Fruit fly (Drosophila melanogaster) whole organism, embryonic: ENCODE data around the gene CG42824.
A peak's percentile ranks its signal among the peaks of the same experiment; 100 is the strongest.

ENCODE experiments used
- Ada2b ChIP-seq: fragments of 200-800 bp; sonication (Bioruptor generic); IDR thresholded peaks from 2 replicates; pipeline ENCODE4 v1.3.6; 2022; ENCODE audit warnings: missing biosample characterization, missing genetic modification characterization
- Bdp1 ChIP-seq: fragments of 200-800 bp; sonication (Bioruptor generic); optimal IDR thresholded peaks from 3 replicates; lab custom pipeline; 2016; ENCODE audit warnings: missing biosample characterization, missing genetic modification characterization
- C15 ChIP-seq: fragments of 200-800 bp; sonication (Bioruptor generic); IDR thresholded peaks from 3 replicates; pipeline ENCODE4 v1.3.6; 2022; ENCODE audit warnings: missing biosample characterization, missing genetic modification characterization
- CG1233 ChIP-seq: fragments of 200-800 bp; sonication (Bioruptor generic); optimal IDR thresholded peaks from 4 replicates; lab custom pipeline; 2018; ENCODE audit warnings: missing biosample characterization, mild to moderate bottlenecking, missing genetic modification characterization
- CG14860 ChIP-seq: fragments of 200-800 bp; sonication (Bioruptor generic); IDR thresholded peaks from 3 replicates; pipeline ENCODE4 v1.3.6; 2022; ENCODE audit warnings: missing biosample characterization, missing genetic modification characterization; ENCODE audit not compliant: partially characterized antibody
- CG1603 ChIP-seq: fragments of 200-800 bp; sonication (Bioruptor generic); optimal IDR thresholded peaks from 2 replicates; lab custom pipeline; 2019; ENCODE audit warnings: missing biosample characterization, mild to moderate bottlenecking, missing genetic modification characterization, moderate library complexity
- CG17912 ChIP-seq: fragments of 200-800 bp; sonication (Bioruptor generic); optimal IDR thresholded peaks from 2 replicates; lab custom pipeline; 2018; ENCODE audit warnings: missing biosample characterization, mild to moderate bottlenecking, missing genetic modification characterization
- CG1832 ChIP-seq: fragments of 200-800 bp; sonication (Bioruptor generic); optimal IDR thresholded peaks from 2 replicates; lab custom pipeline; 2017; ENCODE audit warnings: missing biosample characterization, mild to moderate bottlenecking, missing genetic modification characterization, inconsistent platforms
- CG2116 ChIP-seq: fragments of 200-800 bp; sonication (Bioruptor generic); optimal IDR thresholded peaks from 3 replicates; lab custom pipeline; 2018; ENCODE audit warnings: missing biosample characterization, mild to moderate bottlenecking, missing genetic modification characterization
- CG30020 ChIP-seq: fragments of 200-800 bp; optimal IDR thresholded peaks from 2 replicates; lab custom pipeline; 2019; ENCODE audit warnings: missing biosample characterization, mild to moderate bottlenecking, missing genetic modification characterization, moderate library complexity
- CG4730 ChIP-seq: fragments of 200-800 bp; sonication (Bioruptor generic); IDR thresholded peaks from 2 replicates; pipeline ENCODE4 v1.3.6; 2022; ENCODE audit warnings: missing biosample characterization, missing genetic modification characterization
- CG5180 ChIP-seq: fragments of 200-800 bp; sonication (Bioruptor generic); optimal IDR thresholded peaks from 3 replicates; lab custom pipeline; 2017; ENCODE audit warnings: missing biosample characterization, missing genetic modification characterization, mild to moderate bottlenecking, moderate library complexity, missing genetic modification reagents
- CG5953 ChIP-seq: fragments of 200-800 bp; sonication (Bioruptor generic); IDR thresholded peaks from 2 replicates; pipeline ENCODE4 v1.3.6; 2022; ENCODE audit warnings: missing biosample characterization, missing genetic modification characterization
- CG6272 ChIP-seq: fragments of 200-800 bp; sonication (Bioruptor generic); IDR thresholded peaks from 2 replicates; pipeline ENCODE4 v1.3.6; 2022; ENCODE audit warnings: missing biosample characterization, missing genetic modification characterization
- CG6654 ChIP-seq: fragments of 200-800 bp; sonication (Bioruptor generic); optimal IDR thresholded peaks from 2 replicates; lab custom pipeline; 2017; ENCODE audit warnings: missing biosample characterization, mild to moderate bottlenecking, missing genetic modification characterization
- CG6791 ChIP-seq: fragments of 200-800 bp; sonication (Bioruptor generic); IDR thresholded peaks from 3 replicates; pipeline ENCODE4 v1.3.6; 2022; ENCODE audit warnings: missing biosample characterization, missing genetic modification characterization; ENCODE audit not compliant: partially characterized antibody
- CG7372 ChIP-seq: fragments of 200-800 bp; sonication (Bioruptor generic); IDR thresholded peaks from 2 replicates; pipeline ENCODE4 v1.3.6; 2022; ENCODE audit warnings: missing biosample characterization, missing genetic modification characterization
- CG7839 ChIP-seq: fragments of 200-800 bp; sonication (Bioruptor generic); optimal IDR thresholded peaks from 3 replicates; lab custom pipeline; 2018; ENCODE audit warnings: missing biosample characterization, mild to moderate bottlenecking, missing genetic modification characterization, moderate library complexity
- CG7928 ChIP-seq: fragments of 200-800 bp; sonication (Bioruptor generic); optimal IDR thresholded peaks from 2 replicates; lab custom pipeline; 2017; ENCODE audit warnings: missing biosample characterization, mild to moderate bottlenecking, missing genetic modification characterization
- CHES-1-like ChIP-seq: fragments of 200-800 bp; sonication (Bioruptor generic); optimal IDR thresholded peaks from 2 replicates; lab custom pipeline; 2016; ENCODE audit warnings: missing biosample characterization, missing genetic modification characterization
- CrebB ChIP-seq: fragments of 200-800 bp; sonication (Bioruptor generic); optimal IDR thresholded peaks from 3 replicates; lab custom pipeline; 2018; ENCODE audit warnings: missing biosample characterization, mild to moderate bottlenecking, missing genetic modification characterization
- D ChIP-seq, 2 experiments: fragments of 200-800 bp in 1 of 2; fragments of >200 bp in 1 of 2; sonication (Bioruptor generic) in 1 of 2; optimal IDR thresholded peaks; 2 replicates in 1 of 2; 3 replicates in 1 of 2; lab custom pipeline; 2017; ENCODE audit warnings: mild to moderate bottlenecking in 1 of 2, missing biosample characterization in 1 of 2, missing genetic modification characterization in 1 of 2, missing genetic modification reagents in 1 of 2
- Dfd ChIP-seq, 2 experiments: fragments of >200 bp; optimal IDR thresholded peaks; 2 replicates each; lab custom pipeline; 2017; ENCODE audit warnings: missing biosample characterization in 2 of 2, missing genetic modification characterization in 2 of 2
- Dp ChIP-seq: fragments of 200-800 bp; sonication (Bioruptor generic); optimal IDR thresholded peaks from 2 replicates; lab custom pipeline; 2018; ENCODE audit warnings: missing biosample characterization, mild to moderate bottlenecking, missing genetic modification characterization, moderate library complexity
- Gsc ChIP-seq: fragments of 200-800 bp; sonication (Bioruptor generic); IDR thresholded peaks from 2 replicates; pipeline ENCODE4 v1.3.6; 2022; ENCODE audit warnings: missing biosample characterization, missing genetic modification characterization
- H2.0 ChIP-seq: fragments of 200-800 bp; sonication (Bioruptor generic); IDR thresholded peaks from 2 replicates; pipeline ENCODE4 v1.3.6; 2022; ENCODE audit warnings: missing biosample characterization, missing genetic modification characterization
- Hand ChIP-seq: fragments of 200-800 bp; sonication (Bioruptor generic); optimal IDR thresholded peaks from 2 replicates; lab custom pipeline; 2017; ENCODE audit warnings: mild to moderate bottlenecking, missing biosample characterization, missing genetic modification reagents, missing genetic modification characterization
- Hey ChIP-seq: fragments of 200-800 bp; sonication (Bioruptor generic); optimal IDR thresholded peaks from 3 replicates; lab custom pipeline; 2018; ENCODE audit warnings: missing biosample characterization, mild to moderate bottlenecking, missing genetic modification characterization
- Kr ChIP-seq: fragments of 200-800 bp; sonication (Bioruptor generic); optimal IDR thresholded peaks from 2 replicates; lab custom pipeline; 2017; ENCODE audit warnings: missing biosample characterization, mild to moderate bottlenecking, missing genetic modification characterization
- Mrtf ChIP-seq: fragments of 200-800 bp; sonication (Bioruptor generic); IDR thresholded peaks from 3 replicates; pipeline ENCODE4 v1.3.6; 2022; ENCODE audit warnings: missing biosample characterization, missing genetic modification characterization
- NC2α ChIP-seq: fragments of 200-800 bp; sonication (Bioruptor generic); optimal IDR thresholded peaks from 2 replicates; lab custom pipeline; 2016; ENCODE audit warnings: missing biosample characterization, missing genetic modification characterization
- NK7.1 ChIP-seq: fragments of 200-800 bp; sonication (Bioruptor generic); optimal IDR thresholded peaks from 3 replicates; lab custom pipeline; 2016; ENCODE audit warnings: missing biosample characterization, missing genetic modification characterization
- PHDP ChIP-seq: fragments of 200-800 bp; sonication (Bioruptor generic); optimal IDR thresholded peaks from 3 replicates; lab custom pipeline; 2018; ENCODE audit warnings: missing biosample characterization, mild to moderate bottlenecking, missing genetic modification characterization, moderate library complexity
- Scr ChIP-seq: fragments of 200-800 bp; sonication (Bioruptor generic); IDR thresholded peaks from 2 replicates; pipeline ENCODE4 v1.3.6; 2022; ENCODE audit warnings: missing biosample characterization, missing genetic modification characterization; ENCODE audit not compliant: partially characterized antibody
- Stat92E ChIP-seq, 3 experiments: fragments of >200 bp in 2 of 3; fragments of 200-800 bp in 1 of 3; sonication (Bioruptor generic) in 1 of 3; optimal IDR thresholded peaks; 2 replicates each; lab custom pipeline; 2017 to 2019; ENCODE audit warnings: missing biosample characterization in 3 of 3, missing genetic modification characterization in 3 of 3, mild to moderate bottlenecking in 1 of 3, moderate library complexity in 1 of 3
- ash1 ChIP-seq: fragments of 200-800 bp; sonication (Bioruptor generic); optimal IDR thresholded peaks from 2 replicates; lab custom pipeline; 2018; ENCODE audit warnings: missing biosample characterization, mild to moderate bottlenecking, missing genetic modification characterization
- croc ChIP-seq: fragments of 200-800 bp; sonication (Bioruptor generic); conservative IDR thresholded peaks from 3 replicates; pipeline ENCODE4 v1.3.6; 2022; ENCODE audit warnings: missing biosample characterization, missing genetic modification characterization
- dan ChIP-seq: fragments of 200-800 bp; sonication (Bioruptor generic); IDR thresholded peaks from 2 replicates; pipeline ENCODE4 v1.3.6; 2022; ENCODE audit warnings: missing biosample characterization, missing genetic modification characterization
- en ChIP-seq: fragments of 200-800 bp; sonication (Bioruptor generic); optimal IDR thresholded peaks from 2 replicates; lab custom pipeline; 2016; ENCODE audit warnings: missing biosample characterization, missing genetic modification characterization
- fd96Cb ChIP-seq: fragments of 200-800 bp; sonication (Bioruptor generic); optimal IDR thresholded peaks from 2 replicates; lab custom pipeline; 2018; ENCODE audit warnings: missing biosample characterization, mild to moderate bottlenecking, missing genetic modification characterization, moderate library complexity
- lbe ChIP-seq: fragments of 200-800 bp; sonication (Bioruptor generic); optimal IDR thresholded peaks from 2 replicates; lab custom pipeline; 2016; ENCODE audit warnings: missing biosample characterization, mild to moderate bottlenecking, missing genetic modification characterization
- odd ChIP-seq: fragments of 200-800 bp; sonication (Bioruptor generic); optimal IDR thresholded peaks from 2 replicates; lab custom pipeline; 2017; ENCODE audit warnings: missing biosample characterization, mild to moderate bottlenecking, missing genetic modification characterization
- psq ChIP-seq: fragments of 200-800 bp; sonication (Bioruptor generic); optimal IDR thresholded peaks from 2 replicates; lab custom pipeline; 2017; ENCODE audit warnings: missing biosample characterization, missing genetic modification characterization
- pzg ChIP-seq: fragments of 200-800 bp; sonication (Bioruptor generic); optimal IDR thresholded peaks from 3 replicates; lab custom pipeline; 2018; ENCODE audit warnings: missing biosample characterization, mild to moderate bottlenecking, missing genetic modification characterization, moderate library complexity
- rib ChIP-seq: fragments of 200-800 bp; sonication (Bioruptor generic); IDR thresholded peaks from 2 replicates; pipeline ENCODE4 v1.3.6; 2022; ENCODE audit warnings: missing biosample characterization, missing genetic modification characterization
- tll ChIP-seq, 2 experiments: fragments of 200-800 bp in 1 of 2; fragments of >200 bp in 1 of 2; sonication (Bioruptor generic) in 1 of 2; optimal IDR thresholded peaks; 2 replicates each; lab custom pipeline; 2017 to 2019; ENCODE audit warnings: missing biosample characterization in 2 of 2, missing genetic modification characterization in 2 of 2, mild to moderate bottlenecking in 1 of 2, moderate library complexity in 1 of 2
- vvl ChIP-seq: fragments of 200-800 bp; sonication (Bioruptor generic); IDR thresholded peaks from 2 replicates; pipeline ENCODE4 v1.3.6; 2022; ENCODE audit warnings: missing biosample characterization, missing genetic modification characterization

Gene CG42824

DNA sequence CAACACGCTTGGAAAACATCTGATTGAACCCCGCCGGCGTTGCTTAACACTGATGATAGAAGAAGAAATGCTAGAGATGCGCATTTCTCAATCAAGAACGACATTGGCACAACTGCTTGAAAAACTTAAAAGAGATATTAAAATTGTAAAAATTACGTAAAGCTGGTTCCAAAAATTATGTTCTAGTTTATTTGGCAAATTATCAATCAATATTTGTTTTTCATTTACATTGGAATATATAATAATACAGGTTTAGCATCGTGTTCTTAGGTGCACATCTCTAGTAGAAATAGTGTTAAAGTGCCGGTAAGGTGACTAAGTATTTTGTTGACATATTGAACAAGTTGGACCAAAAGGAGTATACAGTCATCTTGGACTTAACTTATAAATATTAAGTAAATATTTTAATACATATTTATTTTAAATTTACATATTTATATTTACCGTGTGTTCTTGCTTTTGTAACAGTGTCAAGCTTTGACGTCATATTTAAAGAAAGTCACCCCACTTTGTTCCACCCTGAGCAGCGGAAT lies 14.9 kb downstream of the CG42824 start, which contains the start of the genes Brf and sds22 (continued):
- peak; percentile 76 for TF ChIP-seq Hey (tag; lab: Kevin White, UChicago)
- peak; percentile 89 for TF ChIP-seq Ada2b (GFP tag; lab: Robert Waterston, UW)
- peak; percentile 86 for TF ChIP-seq NK7.1 (GFP tag; lab: Kevin White, UChicago)
- TF ChIP-seq Kr (GFP tag; lab: Kevin White, UChicago), result peak; percentile 33
- peak; percentile 27; the same call in 1 of the 2 replicates for TF ChIP-seq CG5953 (GFP tag; lab: Robert Waterston, UW)
- TF ChIP-seq psq (GFP tag; lab: Kevin White, UChicago), result peak; percentile 85
- TF ChIP-seq CG30020 (tag; lab: Kevin White, UChicago), result peak; percentile 88
- peak; percentile 93 for TF ChIP-seq CHES-1-like (GFP tag; lab: Kevin White, UChicago)
- peak; percentile 80 for TF ChIP-seq Hand (GFP tag; lab: Kevin White, UChicago)
- no peak for TF ChIP-seq D (optimal IDR thresholded peaks at IDR 0.05; lab: Kevin White, UChicago)
- peak; percentile 90 for TF ChIP-seq D (GFP tag; optimal IDR thresholded peaks at IDR 0.05; lab: Kevin White, UChicago)
- 0 out of 3 replicates have a peak, but pooled peaks have one; percentile 40 for TF ChIP-seq CG6791 (GFP tag; lab: Robert Waterston, UW)
- peak; percentile 95 for TF ChIP-seq fd96Cb (tag; lab: Kevin White, UChicago)
- peak; percentile 86 for TF ChIP-seq dan (GFP tag; lab: Robert Waterston, UW)
- TF ChIP-seq CG6654, result peak; percentile 81
- TF ChIP-seq CG17912 (GFP tag; lab: Kevin White, UChicago), result peak; percentile 77
- TF ChIP-seq Dp, result peak; percentile 32
- TF ChIP-seq pzg (GFP tag; lab: Kevin White, UChicago), result peak; percentile 66

DNA sequence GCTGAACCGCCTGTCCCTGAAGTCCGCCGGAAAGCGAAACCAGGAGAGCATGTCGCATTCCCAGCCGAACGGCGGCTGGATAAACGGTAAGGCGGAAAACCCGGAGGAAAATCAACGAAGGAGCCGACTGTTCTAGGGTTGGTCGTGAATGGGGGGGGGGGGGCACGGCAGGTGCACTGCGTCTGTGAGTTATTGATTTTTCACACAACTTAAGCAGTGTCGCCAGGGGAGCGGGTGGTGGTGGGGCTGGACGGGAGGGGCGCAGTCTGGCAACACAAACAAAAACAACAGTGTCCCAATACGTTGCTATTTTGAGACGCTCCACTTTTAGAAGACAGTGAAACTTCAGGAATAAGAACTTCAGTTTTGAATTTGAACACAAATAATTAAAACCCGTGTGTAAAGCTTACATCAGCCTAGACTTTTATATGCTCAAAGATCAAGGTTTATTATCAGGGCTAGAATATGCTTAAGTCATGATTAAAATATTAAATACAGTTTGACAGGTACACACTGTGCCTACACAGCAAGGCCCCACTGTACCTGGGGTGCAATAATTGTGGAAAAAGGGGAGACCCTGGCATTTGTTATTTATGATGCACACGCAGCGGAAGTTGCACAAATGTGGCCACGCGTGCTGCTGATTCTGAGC lies 20.0 kb downstream of the CG42824 start:
- TF ChIP-seq CG2116, result no peak
- TF ChIP-seq CG14860 (GFP tag; lab: Robert Waterston, UW), result no peak
- TF ChIP-seq CG1832, result no peak
- TF ChIP-seq CG6272 (GFP tag; lab: Robert Waterston, UW), result peak; percentile 40; the same call in 1 of the 2 replicates
- peak; percentile 80 for TF ChIP-seq H2.0 (GFP tag; lab: Robert Waterston, UW)
- peak; percentile 81 for TF ChIP-seq CG1603 (tag; lab: Kevin White, UChicago)
- TF ChIP-seq Dfd (GFP tag; optimal IDR thresholded peaks at IDR 0.05; lab: Kevin White, UChicago), result no peak
- TF ChIP-seq vvl, result peak; percentile 87
- TF ChIP-seq PHDP (tag; lab: Kevin White, UChicago), result peak; percentile 71
- no peak; the same call in 2 of the 3 replicates for TF ChIP-seq C15 (GFP tag; lab: Robert Waterston, UW)
- TF ChIP-seq CG7928 (GFP tag; lab: Kevin White, UChicago), result no peak
- no peak for TF ChIP-seq tll (GFP tag; optimal IDR thresholded peaks at IDR 0.05; lab: Kevin White, UChicago)
- TF ChIP-seq Scr (GFP tag; lab: Robert Waterston, UW), result no peak
- peak; percentile 73 for TF ChIP-seq CG7839 (tag; lab: Kevin White, UChicago)
- TF ChIP-seq Stat92E (GFP tag; optimal IDR thresholded peaks at IDR 0.05; lab: Kevin White, UChicago), result no peak
- no peak for TF ChIP-seq odd
- no peak for TF ChIP-seq rib (GFP tag; lab: Robert Waterston, UW)
- TF ChIP-seq en (GFP tag; lab: Kevin White, UChicago), result no peak
- peak; percentile 64 for TF ChIP-seq croc
- peak; percentile 50; the same call in 1 of the 2 replicates for TF ChIP-seq CG7372 (GFP tag; lab: Robert Waterston, UW)
- TF ChIP-seq CG4730 (GFP tag; lab: Robert Waterston, UW), result peak; percentile 35; the same call in 1 of the 2 replicates
- peak; percentile 57 for TF ChIP-seq lbe (GFP tag; lab: Kevin White, UChicago)
- TF ChIP-seq CG5180, result peak; percentile 24
- no peak for TF ChIP-seq Bdp1 (GFP tag; lab: Kevin White, UChicago)
- peak; percentile 55; the same call in 1 of the 2 replicates for TF ChIP-seq Gsc
- TF ChIP-seq NC2α (GFP tag; lab: Kevin White, UChicago), result peak; percentile 21
- peak; percentile 56 for TF ChIP-seq CG1233
- TF ChIP-seq CrebB (tag; lab: Kevin White, UChicago), result no peak
- peak; percentile 72 for TF ChIP-seq Mrtf (GFP tag; lab: Robert Waterston, UW)
- no peak for TF ChIP-seq ash1
